Fruit fly (Drosophila melanogaster): ENCODE data around the gene Ir85a.
A peak's percentile ranks its signal among the peaks of the same experiment; 100 is the strongest.

Gene Ir85a

dm6 chr3R:8807831-8808517 is 13.5 kb downstream of the Ir85a start (continued):
- TF ChIP-seq ham (GFP tag; IDR thresholded peaks at IDR 0.05) (no peak), Adf1 (GFP tag; IDR thresholded peaks at IDR 0.05) (no peak), ara (GFP tag; IDR thresholded peaks at IDR 0.05) (0 out of 2 replicates have a peak, but pooled peaks have one; percentile 10), CG2199 (GFP tag; IDR thresholded peaks at IDR 0.05) (peak; percentile 63; the same call in 1 of the 3 replicates), CrebB (tag; optimal IDR thresholded peaks at IDR 0.05) (no peak), D19A (tag; optimal IDR thresholded peaks at IDR 0.05) (no peak), CG13624 (GFP tag; optimal IDR thresholded peaks at IDR 0.05) (no peak), Rx (GFP tag; IDR thresholded peaks at IDR 0.05) (no peak), CG3995 (GFP tag; optimal IDR thresholded peaks at IDR 0.05) (no peak), dmrt11E (tag; optimal IDR thresholded peaks at IDR 0.05) (no peak), vfl (GFP tag; optimal IDR thresholded peaks at IDR 0.05) (no peak), sens (GFP tag) (peak; percentile 75), sd (tag; optimal IDR thresholded peaks at IDR 0.05) (peak; percentile 13), org-1 (GFP tag; optimal IDR thresholded peaks at IDR 0.05) (no peak), bowl (GFP tag; IDR thresholded peaks at IDR 0.05) (no peak), ac (GFP tag; optimal IDR thresholded peaks at IDR 0.05) (no peak), CG1602 (GFP tag; optimal IDR thresholded peaks at IDR 0.05) (no peak), CG14667 (GFP tag; IDR thresholded peaks at IDR 0.05) (no peak), NFAT (GFP tag; IDR thresholded peaks at IDR 0.05) (no peak), kni (GFP tag; optimal IDR thresholded peaks at IDR 0.05) (peak; percentile 95), Nf-YC (tag; optimal IDR thresholded peaks at IDR 0.05) (no peak), CG9876 (GFP tag; optimal IDR thresholded peaks at IDR 0.05) (no peak), Atf6 (GFP tag; IDR thresholded peaks at IDR 0.05) (no peak), fd102C (GFP tag; optimal IDR thresholded peaks at IDR 0.05) (no peak), CG12769 (tag; optimal IDR thresholded peaks at IDR 0.05) (peak; percentile 69), CHES-1-like (GFP tag; optimal IDR thresholded peaks at IDR 0.05) (no peak), Mrtf (GFP tag; IDR thresholded peaks at IDR 0.05) (no peak), Awh (GFP tag; IDR thresholded peaks at IDR 0.05) (no peak), grau (tag; optimal IDR thresholded peaks at IDR 0.05) (no peak), Spps (tag; optimal IDR thresholded peaks at IDR 0.05) (no peak), dati (GFP tag; IDR thresholded peaks at IDR 0.05) (no peak), Hr51 (GFP tag; optimal IDR thresholded peaks at IDR 0.05) (no peak), btn (GFP tag; optimal IDR thresholded peaks at IDR 0.05) (no peak), gce (GFP tag; IDR thresholded peaks at IDR 0.05) (no peak), abd-A (tag; optimal IDR thresholded peaks at IDR 0.05) (peak; percentile 84), CG12299 (tag; optimal IDR thresholded peaks at IDR 0.05) (no peak), CG16813 (GFP tag; IDR thresholded peaks at IDR 0.05; ENCODE audit: partially characterized antibody) (no peak), CG10462 (GFP tag; optimal IDR thresholded peaks at IDR 0.05) (no peak), knrl (GFP tag; IDR thresholded peaks at IDR 0.05; ENCODE audit: partially characterized antibody) (no peak), CG17361 (GFP tag; IDR thresholded peaks at IDR 0.05) (no peak), twi (tag; optimal IDR thresholded peaks at IDR 0.05) (peak; percentile 91), en (GFP tag; optimal IDR thresholded peaks at IDR 0.05) (no peak), E2f1 (GFP tag; IDR thresholded peaks at IDR 0.05) (no peak), Pdp1 (GFP tag; optimal IDR thresholded peaks at IDR 0.05) (peak in 1 of 2 experiments; percentile 63), CG11695 (GFP tag; IDR thresholded peaks at IDR 0.05) (no peak), Dref (GFP tag; IDR thresholded peaks at IDR 0.05) (no peak), ssp (GFP tag; IDR thresholded peaks at IDR 0.05) (no peak), ap (GFP tag; IDR thresholded peaks at IDR 0.05) (no peak), Deaf1 (tag; optimal IDR thresholded peaks at IDR 0.05) (no peak), CG7963 (GFP tag; IDR thresholded peaks at IDR 0.05; ENCODE audit: partially characterized antibody) (no peak), Dfd (GFP tag; optimal IDR thresholded peaks at IDR 0.05) (no peak)

Measured in whole organism, embryonic.